Worm (Caenorhabditis elegans) whole organism, early embryonic: ENCODE measurements around the gene sre-52.
"Not testable (repeated sequence)": the region's sequence is repeated elsewhere in the genome, so short reads cannot be mapped to it uniquely, and the experiment has no call there.

Experiments
- B0310.2 ChIP-seq: sonication (generic microtip); optimal IDR thresholded peaks from 2 replicates; lab custom pipeline; 2016; ENCODE audit warnings: mild to moderate bottlenecking, missing genetic modification characterization, missing compliant biosample characterization
- F13C5.2 ChIP-seq: sonication (generic microtip); optimal IDR thresholded peaks from 2 replicates; lab custom pipeline; 2017; ENCODE audit warnings: mild to moderate bottlenecking, missing genetic modification characterization, inconsistent platforms, missing compliant biosample characterization
- aly-1 ChIP-seq: sonication (generic microtip); optimal IDR thresholded peaks from 2 replicates; lab custom pipeline; 2016; ENCODE audit warnings: missing genetic modification characterization, missing compliant biosample characterization
- ama-1 ChIP-seq: fragments of 150-350 bp; optimal IDR thresholded peaks from 2 replicates; lab custom pipeline; 2014
- ceh-13 ChIP-seq: fragments of 200-800 bp; sonication (Bioruptor generic); optimal IDR thresholded peaks from 2 replicates; lab custom pipeline; 2018; ENCODE audit warnings: mild to moderate bottlenecking, missing genetic modification characterization, missing compliant biosample characterization
- ceh-36 ChIP-seq: sonication (generic microtip); optimal IDR thresholded peaks from 2 replicates; lab custom pipeline; 2016; ENCODE audit warnings: missing genetic modification characterization, inconsistent platforms, missing compliant biosample characterization
- ets-7 ChIP-seq: sonication (generic microtip); optimal IDR thresholded peaks from 2 replicates; lab custom pipeline; 2016; ENCODE audit warnings: missing genotype, missing genetic modification characterization, missing compliant biosample characterization
- flt-1 ChIP-seq: fragments of 200-800 bp; sonication (Bioruptor generic); IDR thresholded peaks from 2 replicates; pipeline ENCODE4 v1.3.6; 2022; ENCODE audit warnings: missing genetic modification characterization, missing compliant biosample characterization
- hmbx-1 ChIP-seq: sonication (generic microtip); optimal IDR thresholded peaks from 2 replicates; lab custom pipeline; 2016; ENCODE audit warnings: mild to moderate bottlenecking, missing genetic modification characterization, missing compliant biosample characterization
- hmg-4 ChIP-seq: fragments of 200-800 bp; sonication (Bioruptor generic); optimal IDR thresholded peaks from 2 replicates; lab custom pipeline; 2018; ENCODE audit warnings: mild to moderate bottlenecking, missing genetic modification characterization, missing compliant biosample characterization
- hnd-1 ChIP-seq: sonication (generic microtip); optimal IDR thresholded peaks from 2 replicates; lab custom pipeline; 2016; ENCODE audit warnings: missing genetic modification characterization, missing compliant biosample characterization
- pes-1 ChIP-seq: fragments of 200-800 bp; sonication (Bioruptor generic); IDR thresholded peaks from 2 replicates; pipeline ENCODE4 v1.3.6; 2022; ENCODE audit warnings: missing genetic modification reagents, missing genetic modification characterization, missing compliant biosample characterization
- scrt-1 ChIP-seq: fragments of 200-800 bp; sonication (Bioruptor generic); IDR thresholded peaks from 2 replicates; pipeline ENCODE4 v1.3.6; 2022; ENCODE audit warnings: missing genetic modification characterization, missing compliant biosample characterization
- sea-1 ChIP-seq: fragments of 200-800 bp; sonication (Bioruptor generic); conservative IDR thresholded peaks from 2 replicates; pipeline ENCODE4 v1.3.6; 2022; ENCODE audit warnings: missing genetic modification characterization, missing compliant biosample characterization
- tbx-11 ChIP-seq: fragments of 200-800 bp; sonication (Bioruptor generic); IDR thresholded peaks from 2 replicates; pipeline ENCODE4 v1.3.6; 2022; ENCODE audit warnings: missing genetic modification characterization, missing compliant biosample characterization
- tbx-37 ChIP-seq: fragments of 200-800 bp; sonication (Bioruptor generic); conservative IDR thresholded peaks from 2 replicates; pipeline ENCODE4 v1.3.6; 2022; ENCODE audit warnings: missing genetic modification reagents, missing genetic modification characterization, missing compliant biosample characterization
- tra-4 ChIP-seq: sonication (generic microtip); optimal IDR thresholded peaks from 2 replicates; lab custom pipeline; 2017; ENCODE audit warnings: missing genetic modification characterization, missing compliant biosample characterization

sre-52 gene

ce11 chrII:12311560-12311959 lies 24.0 kb upstream of the sre-52 start, which contains the start of gene sre-51:
TSS of gene sre-51 (plus strand) at chrII:12311860.
- TF ChIP-seq pes-1 (GFP tag; lab: Robert Waterston, UW) (no peak), scrt-1 (GFP tag; lab: Robert Waterston, UW) (no peak), sea-1 (GFP tag; lab: Robert Waterston, UW) (no peak), ama-1 (lab: Kevin White, UChicago) (no peak), aly-1 (tag; lab: Kevin White, UChicago) (no peak), B0310.2 (tag; lab: Kevin White, UChicago) (no peak), ceh-36 (tag; lab: Kevin White, UChicago) (no peak), tbx-37 (GFP tag; lab: Robert Waterston, UW) (no peak), flt-1 (GFP tag; lab: Robert Waterston, UW) (no peak), hmg-4 (GFP tag; lab: Kevin White, UChicago) (no peak), tra-4 (tag; lab: Kevin White, UChicago) (no peak), hnd-1 (no peak), tbx-11 (GFP tag; lab: Robert Waterston, UW) (no peak), ceh-13 (GFP tag; lab: Kevin White, UChicago) (no peak), hmbx-1 (tag; lab: Kevin White, UChicago) (no peak), F13C5.2 (tag; lab: Kevin White, UChicago) (no peak)

ce11 chrII:12318541-12318940 lies 17.0 kb upstream of the sre-52 start, which contains the start of gene sre-49:
TSS of gene sre-49 (plus strand) at chrII:12318841.
- TF ChIP-seq ama-1 (lab: Kevin White, UChicago); pes-1 (GFP tag; lab: Robert Waterston, UW); flt-1 (GFP tag; lab: Robert Waterston, UW): not testable (repeated sequence)

ce11 chrII:12323305-12323704 lies 12.2 kb upstream of the sre-52 start, which contains the start of gene sre-53:
TSS of gene sre-53 (minus strand) at chrII:12323405.
- TF ChIP-seq ceh-36 (tag; lab: Kevin White, UChicago) (no peak), ceh-13 (GFP tag; lab: Kevin White, UChicago) (no peak), aly-1 (tag; lab: Kevin White, UChicago) (no peak), tbx-37 (GFP tag; lab: Robert Waterston, UW) (no peak), sea-1 (GFP tag; lab: Robert Waterston, UW) (no peak), B0310.2 (tag; lab: Kevin White, UChicago) (no peak), hnd-1 (no peak), pes-1 (GFP tag; lab: Robert Waterston, UW) (no peak), ets-7 (tag; lab: Kevin White, UChicago) (no peak), flt-1 (GFP tag; lab: Robert Waterston, UW) (no peak), F13C5.2 (tag; lab: Kevin White, UChicago) (no peak), scrt-1 (GFP tag; lab: Robert Waterston, UW) (no peak), hmg-4 (GFP tag; lab: Kevin White, UChicago) (no peak), ama-1 (lab: Kevin White, UChicago) (no peak), hmbx-1 (tag; lab: Kevin White, UChicago) (no peak), tbx-11 (GFP tag; lab: Robert Waterston, UW) (no peak), tra-4 (tag; lab: Kevin White, UChicago) (no peak)

DNA sequence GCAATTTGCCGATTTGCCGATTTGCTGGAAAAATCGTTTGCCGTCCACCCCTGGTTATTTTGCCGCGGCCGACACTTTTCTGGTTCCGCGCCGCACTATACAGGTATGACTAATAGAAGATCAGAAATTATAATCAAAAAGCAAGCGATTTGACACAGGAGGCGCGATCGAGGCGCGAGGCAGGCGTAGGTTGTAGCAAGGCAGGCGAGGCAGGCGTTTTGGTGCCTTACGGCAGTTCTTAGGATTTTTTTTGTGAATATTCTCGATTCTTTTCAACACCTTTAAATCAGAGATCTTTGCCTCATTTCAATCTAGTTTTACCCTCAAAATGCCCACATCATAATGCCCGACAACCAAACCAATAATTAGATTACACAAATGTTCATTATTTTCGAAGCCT lies 11.4 kb upstream of the sre-52 start, which contains the start of gene sre-56:
TSS of gene sre-56 (plus strand) at position 301 of the 400 bp plus-strand sequence.
- TF ChIP-seq tra-4 (tag; lab: Kevin White, UChicago) (no peak), ets-7 (tag; lab: Kevin White, UChicago) (no peak), F13C5.2 (tag; lab: Kevin White, UChicago) (no peak), hnd-1 (no peak), tbx-11 (GFP tag; lab: Robert Waterston, UW) (no peak), scrt-1 (GFP tag; lab: Robert Waterston, UW) (no peak), flt-1 (GFP tag; lab: Robert Waterston, UW) (no peak), aly-1 (tag; lab: Kevin White, UChicago) (no peak)

- TF ChIP-seq ceh-13 (GFP tag; lab: Kevin White, UChicago) (no peak), ceh-36 (tag; lab: Kevin White, UChicago) (no peak), tra-4 (tag; lab: Kevin White, UChicago) (no peak), scrt-1 (GFP tag; lab: Robert Waterston, UW) (no peak), ets-7 (tag; lab: Kevin White, UChicago) (no peak)
These were observed 6.5 kb upstream of the sre-52 start, which contains the start of gene sre-55 for ce11 chrII:12328994-12329393. TSS of gene sre-55 (plus strand) at chrII:12329294.

DNA sequence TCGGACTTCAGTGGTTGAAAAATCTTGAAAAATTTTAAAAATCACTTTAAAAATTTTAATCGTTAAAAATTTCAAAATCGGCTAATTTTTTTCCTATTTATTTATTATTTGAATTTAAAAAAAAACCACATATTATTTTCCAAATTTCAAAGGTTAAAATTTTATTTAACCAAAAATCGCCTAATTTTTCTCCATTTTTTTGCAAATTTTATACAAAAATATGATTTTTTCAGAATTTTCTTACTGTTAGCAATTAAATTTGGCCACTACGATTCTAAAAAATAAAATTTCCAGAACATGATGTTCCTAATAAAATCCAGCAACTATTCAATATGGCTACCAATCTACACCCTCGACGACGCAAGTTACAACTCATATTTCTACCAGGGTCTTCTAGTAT lies 2.9 kb upstream of the sre-52 start, which contains the start of gene sre-54:
TSS of gene sre-54 (plus strand) at position 301 of the 400 bp plus-strand sequence.
- no peak for TF ChIP-seq hmbx-1 (tag; lab: Kevin White, UChicago)
- no peak for TF ChIP-seq ama-1 (lab: Kevin White, UChicago)
- TF ChIP-seq ceh-36 (tag; lab: Kevin White, UChicago) = no peak
- TF ChIP-seq tbx-11 (GFP tag; lab: Robert Waterston, UW) = no peak
- TF ChIP-seq B0310.2 (tag; lab: Kevin White, UChicago) = no peak
- no peak for TF ChIP-seq tra-4 (tag; lab: Kevin White, UChicago)
- TF ChIP-seq sea-1 (GFP tag; lab: Robert Waterston, UW) = no peak
- no peak for TF ChIP-seq scrt-1 (GFP tag; lab: Robert Waterston, UW)
- no peak for TF ChIP-seq tbx-37 (GFP tag; lab: Robert Waterston, UW)
- no peak for TF ChIP-seq ets-7 (tag; lab: Kevin White, UChicago)
- TF ChIP-seq pes-1 (GFP tag; lab: Robert Waterston, UW) = no peak
- TF ChIP-seq ceh-13 (GFP tag; lab: Kevin White, UChicago) = no peak
- TF ChIP-seq flt-1 (GFP tag; lab: Robert Waterston, UW) = no peak
- TF ChIP-seq hnd-1 = no peak
- TF ChIP-seq F13C5.2 (tag; lab: Kevin White, UChicago) = no peak
- TF ChIP-seq aly-1 (tag; lab: Kevin White, UChicago) = no peak
- TF ChIP-seq hmg-4 (GFP tag; lab: Kevin White, UChicago) = no peak

ce11 chrII:12339152-12339551 lies 3.6 kb downstream of the sre-52 start:
- no peak for TF ChIP-seq hnd-1
- no peak for TF ChIP-seq aly-1 (tag; lab: Kevin White, UChicago)
- no peak for TF ChIP-seq hmbx-1 (tag; lab: Kevin White, UChicago)
- TF ChIP-seq tbx-11 (GFP tag; lab: Robert Waterston, UW) = no peak
- TF ChIP-seq ama-1 (lab: Kevin White, UChicago) = no peak
- TF ChIP-seq sea-1 (GFP tag; lab: Robert Waterston, UW) = 0 out of 2 replicates have a peak, but pooled peaks have one; percentile 34
- TF ChIP-seq F13C5.2 (tag; lab: Kevin White, UChicago) = peak; percentile 7
- TF ChIP-seq ets-7 (tag; lab: Kevin White, UChicago) = no peak
- no peak for TF ChIP-seq ceh-36 (tag; lab: Kevin White, UChicago)
